Fruit fly (Drosophila melanogaster) whole organism: Measurements from ENCODE around the gene Bap111.

Experiments used
- CG8478 ChIP-seq: fragments of >200 bp; optimal IDR thresholded peaks from 2 replicates; lab custom pipeline; 2018; ENCODE audit warnings: inconsistent platforms
- Dll ChIP-seq: fragments of >200 bp; optimal IDR thresholded peaks from 2 replicates; lab custom pipeline; 2017
- EcR ChIP-seq, 2 experiments: fragments of >200 bp; optimal IDR thresholded peaks; 2 replicates each; lab custom pipeline; 2017; ENCODE audit warnings: missing biosample characterization in 2 of 2, missing genetic modification characterization in 2 of 2, missing genetic modification reagents in 2 of 2
- pan ChIP-seq: fragments of >200 bp; optimal IDR thresholded peaks from 2 replicates; lab custom pipeline; 2017
- psq ChIP-seq: fragments of >200 bp; optimal IDR thresholded peaks from 2 replicates; lab custom pipeline; 2017
- usp ChIP-seq: fragments of >200 bp; optimal IDR thresholded peaks from 2 replicates; lab custom pipeline; 2017; ENCODE audit warnings: missing biosample characterization, missing genetic modification characterization, mixed read lengths

Bap111 gene

DNA sequence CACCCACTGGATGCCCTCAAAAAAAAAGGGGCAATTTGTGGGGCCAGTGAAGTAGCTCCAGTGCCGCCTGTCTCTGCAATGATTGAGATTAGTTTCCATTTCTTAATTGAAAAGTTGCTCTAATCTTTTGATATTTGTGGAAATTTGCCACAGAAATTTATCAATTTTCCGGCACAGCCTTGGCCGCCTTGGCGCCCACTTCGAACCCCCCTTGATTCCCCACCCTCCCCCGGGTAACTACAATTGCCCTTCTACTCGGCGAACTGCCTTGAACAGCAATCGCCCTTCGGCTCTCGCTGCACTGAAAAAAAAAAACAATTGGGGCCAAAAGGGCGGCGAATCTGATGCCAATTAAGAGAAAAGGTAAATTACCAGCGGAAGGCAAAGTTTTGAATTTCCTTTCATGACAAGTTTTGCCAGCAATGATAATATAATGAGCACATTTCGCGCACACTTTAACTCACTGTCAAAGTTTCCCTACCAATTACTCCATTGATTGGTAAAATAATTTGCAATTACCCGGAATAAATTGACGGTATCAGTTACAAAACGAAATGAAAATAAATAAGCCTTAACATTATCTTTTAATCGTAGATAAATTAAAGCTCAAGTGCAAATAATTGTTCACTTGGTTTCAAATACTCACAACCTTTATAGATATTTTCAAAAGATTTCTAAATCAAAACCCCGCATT is 29.3 kb upstream of the Bap111 start:
- TF ChIP-seq CG8478 (lab: Kevin White, UChicago) (no peak), Dll (lab: Kevin White, UChicago) (no peak), EcR (GFP tag; optimal IDR thresholded peaks at IDR 0.05; lab: Kevin White, UChicago) (no peak), psq (lab: Kevin White, UChicago) (no peak), usp (no peak), pan (lab: Kevin White, UChicago) (no peak)

DNA sequence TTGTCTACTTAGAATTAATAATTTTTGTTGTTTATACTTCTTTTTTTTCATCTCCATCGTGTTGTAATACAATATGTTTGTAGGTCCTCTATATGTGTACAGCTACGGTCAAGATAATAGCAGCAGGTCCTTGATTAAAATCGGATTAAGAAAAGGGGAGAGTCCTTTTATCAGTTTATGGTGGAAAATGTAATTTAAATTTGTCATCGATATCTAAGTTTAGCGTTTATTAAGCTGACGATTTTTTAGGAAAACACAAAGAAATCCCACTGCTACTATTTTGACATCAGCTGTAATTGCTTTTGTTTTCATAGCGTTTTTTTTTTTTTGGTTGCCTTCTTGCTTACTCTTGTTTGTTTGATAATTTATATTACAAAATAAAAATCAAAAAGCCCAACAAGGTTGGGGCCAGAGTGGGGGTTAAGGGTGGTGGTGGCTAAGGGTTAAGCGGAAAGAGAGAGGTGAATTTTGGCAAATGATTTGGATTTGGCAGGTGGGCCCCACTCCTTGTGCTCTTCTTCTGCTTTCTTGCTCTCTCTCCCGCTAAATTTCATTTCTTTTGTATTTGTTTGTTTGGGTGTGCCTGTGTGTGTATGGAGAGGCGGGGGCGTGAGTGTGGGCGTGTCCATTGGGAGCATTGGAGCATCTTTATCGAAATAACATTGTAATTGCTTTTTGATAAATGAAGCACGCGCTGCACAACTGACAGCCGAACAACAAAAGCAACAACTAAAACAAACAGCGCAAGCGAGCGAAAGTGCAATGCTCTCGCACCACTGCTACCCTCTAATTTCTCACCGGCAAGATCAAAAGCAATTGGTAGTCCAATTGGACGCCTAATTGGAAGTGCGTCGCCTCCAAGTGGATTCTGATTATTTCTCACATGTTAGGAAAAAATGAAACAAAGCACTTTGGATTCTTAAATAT is 28.0 kb upstream of the Bap111 start:
- peak; percentile 24 for TF ChIP-seq pan (lab: Kevin White, UChicago)
- TF ChIP-seq CG8478 (lab: Kevin White, UChicago): no peak

DNA sequence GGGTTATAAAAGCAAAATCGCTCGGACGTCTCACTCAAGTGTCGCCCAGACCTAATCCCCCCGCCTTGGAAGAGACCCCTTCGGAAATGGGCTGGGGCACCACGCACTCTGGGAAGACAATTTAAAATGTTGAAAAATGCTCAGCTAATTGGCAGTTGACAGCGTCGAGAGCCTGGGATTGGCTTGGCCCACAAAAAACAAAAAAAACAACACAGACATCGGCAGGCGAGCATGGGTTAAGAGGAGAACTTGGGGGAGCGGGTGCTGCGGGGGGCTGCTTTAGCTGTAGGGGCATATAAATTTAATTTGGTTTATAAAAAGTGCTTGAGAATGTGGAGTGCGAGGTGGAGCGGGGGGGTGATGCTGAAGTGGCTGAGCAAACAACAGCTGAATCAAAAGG is 26.6 kb upstream of the Bap111 start:
- no peak for TF ChIP-seq psq (lab: Kevin White, UChicago)
- TF ChIP-seq usp: no peak
- TF ChIP-seq CG8478 (lab: Kevin White, UChicago): no peak
- no peak for TF ChIP-seq EcR (GFP tag; optimal IDR thresholded peaks at IDR 0.05; lab: Kevin White, UChicago)
- no peak for TF ChIP-seq Dll (lab: Kevin White, UChicago)
- TF ChIP-seq pan (lab: Kevin White, UChicago): no peak

DNA sequence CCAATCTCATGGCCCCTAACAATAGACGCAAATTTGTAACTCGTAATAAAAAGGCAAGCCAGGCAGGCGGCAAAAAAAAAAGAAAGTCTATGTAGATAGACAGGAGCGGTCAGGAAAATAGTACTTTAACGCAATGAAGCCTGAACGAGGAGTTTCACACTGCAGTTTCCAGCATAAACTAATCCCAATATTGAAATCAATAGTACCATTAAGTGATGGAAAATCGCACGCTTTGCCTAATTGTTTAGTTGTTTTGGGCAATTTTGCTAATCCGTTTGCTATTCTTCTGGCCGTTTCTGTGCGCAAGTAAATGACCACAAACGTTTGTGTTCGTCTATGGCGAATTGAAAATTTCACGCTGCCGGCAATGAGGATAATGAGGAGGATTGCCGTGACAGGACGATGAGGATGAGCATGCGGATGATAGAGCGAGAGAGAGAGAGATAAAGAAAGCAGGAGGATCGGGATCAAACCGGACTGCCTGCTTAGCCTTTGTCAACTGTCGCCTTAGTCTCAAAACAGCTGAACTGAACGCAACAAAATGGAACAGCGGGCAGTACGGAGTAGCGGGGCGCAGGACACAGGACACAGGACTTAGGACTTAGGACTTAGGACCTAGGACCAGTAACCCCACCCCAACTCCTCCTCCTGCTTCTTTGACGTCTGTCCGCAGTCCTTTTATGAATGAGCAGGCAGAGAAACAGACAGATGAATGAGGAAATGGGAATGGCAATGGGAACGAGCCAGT is 21.7 kb upstream of the Bap111 start:
- TF ChIP-seq CG8478 (lab: Kevin White, UChicago) (no peak), psq (lab: Kevin White, UChicago) (no peak), EcR (GFP tag; optimal IDR thresholded peaks at IDR 0.05; lab: Kevin White, UChicago) (no peak), pan (lab: Kevin White, UChicago) (no peak)

DNA sequence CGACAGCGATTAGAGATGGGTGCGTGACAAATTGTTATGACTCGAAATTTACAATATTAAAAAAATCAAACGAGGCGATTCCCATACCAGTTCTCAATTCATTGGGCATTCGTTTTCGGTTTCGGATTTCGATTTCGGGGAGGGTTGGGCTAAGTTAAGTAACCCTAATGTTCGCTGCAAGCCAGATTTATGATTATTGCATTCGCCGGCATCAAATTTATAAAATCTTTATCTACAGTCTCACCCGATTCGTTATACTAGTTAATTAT is 21.2 kb upstream of the Bap111 start:
- TF ChIP-seq Dll (lab: Kevin White, UChicago) (no peak), CG8478 (lab: Kevin White, UChicago) (no peak)

DNA sequence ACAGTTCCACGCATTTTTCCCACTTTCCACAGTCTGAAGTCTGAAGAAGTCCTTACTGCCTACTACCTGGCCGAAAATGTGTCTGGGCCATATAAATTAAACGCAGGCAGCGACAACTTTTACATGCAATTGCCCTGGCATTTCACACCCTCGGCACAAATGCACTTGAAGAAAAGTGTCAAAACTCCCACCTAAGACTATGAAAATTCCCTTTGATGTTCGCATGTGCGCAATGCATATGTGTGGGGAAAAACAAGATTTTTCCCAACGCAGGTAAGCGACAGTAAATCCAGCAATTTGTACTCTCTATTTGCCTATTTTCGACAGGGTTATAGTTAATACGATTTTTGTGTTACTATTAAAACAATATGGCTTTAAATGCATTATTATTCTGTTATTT is 19.7 kb upstream of the Bap111 start:
- no peak for TF ChIP-seq pan (lab: Kevin White, UChicago)
- no peak for TF ChIP-seq psq (lab: Kevin White, UChicago)
- TF ChIP-seq usp: no peak
- TF ChIP-seq Dll (lab: Kevin White, UChicago): no peak
- no peak for TF ChIP-seq CG8478 (lab: Kevin White, UChicago)

DNA sequence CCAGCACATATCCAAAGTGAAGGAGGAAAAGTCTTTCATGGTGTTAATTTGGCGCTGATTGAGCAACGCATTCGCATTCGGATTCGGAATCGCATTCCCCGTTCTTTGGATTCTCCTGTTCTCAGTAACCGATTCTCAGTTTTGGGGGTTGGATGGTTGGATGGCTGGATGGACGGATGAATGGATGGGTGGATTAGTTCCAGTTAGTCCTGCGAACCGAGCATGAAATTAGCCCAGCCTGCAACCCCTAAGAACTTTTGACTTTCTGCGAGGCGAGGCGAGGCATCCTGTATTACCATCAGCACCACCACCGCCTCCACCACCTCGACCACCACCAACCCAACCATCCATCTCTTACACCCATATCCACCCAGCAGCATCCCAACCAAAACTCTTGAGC is 18.9 kb upstream of the Bap111 start:
- TF ChIP-seq Dll (lab: Kevin White, UChicago) (no peak), CG8478 (lab: Kevin White, UChicago) (no peak), psq (lab: Kevin White, UChicago) (no peak), EcR (GFP tag; optimal IDR thresholded peaks at IDR 0.05; lab: Kevin White, UChicago) (no peak), pan (lab: Kevin White, UChicago) (no peak), usp (no peak)

DNA sequence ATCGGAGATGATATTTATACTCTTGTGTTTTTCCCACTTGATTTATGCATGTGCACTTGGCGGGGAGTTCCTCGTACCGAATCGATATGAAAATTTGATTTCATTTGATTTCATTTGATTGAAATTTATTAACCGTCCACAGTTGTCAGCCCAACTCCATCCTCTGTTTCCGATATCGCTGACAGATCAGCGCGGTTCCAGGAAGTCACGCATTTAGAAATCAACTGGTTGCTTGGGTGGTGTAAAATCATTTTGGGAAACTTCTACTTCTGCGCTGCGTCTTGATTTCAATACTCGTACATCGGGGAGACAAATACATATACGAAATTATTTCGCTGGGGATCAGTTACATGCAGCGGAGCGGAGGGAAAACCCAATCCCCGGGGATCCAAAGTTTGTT is 17.6 kb upstream of the Bap111 start:
- TF ChIP-seq EcR (GFP tag; optimal IDR thresholded peaks at IDR 0.05; lab: Kevin White, UChicago) (no peak), psq (lab: Kevin White, UChicago) (no peak), Dll (lab: Kevin White, UChicago) (no peak), usp (no peak), CG8478 (lab: Kevin White, UChicago) (no peak), pan (lab: Kevin White, UChicago) (no peak)

DNA sequence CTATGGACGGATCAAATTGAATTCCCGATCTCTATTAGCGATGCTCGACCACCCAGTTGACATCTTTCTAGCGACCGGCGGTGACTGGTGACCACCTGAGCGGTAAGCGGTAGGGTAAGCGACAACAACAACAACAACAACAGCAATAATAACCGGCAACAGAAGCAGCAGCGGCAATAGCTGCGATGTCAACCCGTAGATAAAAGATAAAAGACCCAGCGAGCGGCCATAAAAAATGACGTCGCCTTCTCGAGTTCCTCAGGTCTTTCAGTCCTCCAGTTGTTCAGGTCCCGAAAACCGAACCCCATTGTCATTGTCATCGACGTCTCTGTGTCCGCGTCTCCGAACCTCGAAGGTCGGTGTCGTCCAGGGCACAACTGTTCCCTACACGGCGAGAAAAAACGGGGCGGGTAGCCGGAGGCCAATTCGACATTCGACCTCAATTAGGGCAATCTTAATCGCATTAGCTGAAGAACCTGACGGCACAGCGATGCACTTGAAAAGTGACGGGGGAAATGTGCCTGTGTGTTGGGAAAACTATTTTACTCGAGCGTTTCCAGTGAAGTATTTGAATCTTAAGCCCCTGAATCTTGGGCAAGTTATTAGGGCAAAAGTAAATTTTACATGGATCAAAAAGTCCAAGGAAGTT is 16.4 kb upstream of the Bap111 start:
- TF ChIP-seq EcR (GFP tag; optimal IDR thresholded peaks at IDR 0.05; lab: Kevin White, UChicago) (no peak), usp (no peak), Dll (lab: Kevin White, UChicago) (no peak), pan (lab: Kevin White, UChicago) (no peak), psq (lab: Kevin White, UChicago) (no peak), CG8478 (lab: Kevin White, UChicago) (no peak)

DNA sequence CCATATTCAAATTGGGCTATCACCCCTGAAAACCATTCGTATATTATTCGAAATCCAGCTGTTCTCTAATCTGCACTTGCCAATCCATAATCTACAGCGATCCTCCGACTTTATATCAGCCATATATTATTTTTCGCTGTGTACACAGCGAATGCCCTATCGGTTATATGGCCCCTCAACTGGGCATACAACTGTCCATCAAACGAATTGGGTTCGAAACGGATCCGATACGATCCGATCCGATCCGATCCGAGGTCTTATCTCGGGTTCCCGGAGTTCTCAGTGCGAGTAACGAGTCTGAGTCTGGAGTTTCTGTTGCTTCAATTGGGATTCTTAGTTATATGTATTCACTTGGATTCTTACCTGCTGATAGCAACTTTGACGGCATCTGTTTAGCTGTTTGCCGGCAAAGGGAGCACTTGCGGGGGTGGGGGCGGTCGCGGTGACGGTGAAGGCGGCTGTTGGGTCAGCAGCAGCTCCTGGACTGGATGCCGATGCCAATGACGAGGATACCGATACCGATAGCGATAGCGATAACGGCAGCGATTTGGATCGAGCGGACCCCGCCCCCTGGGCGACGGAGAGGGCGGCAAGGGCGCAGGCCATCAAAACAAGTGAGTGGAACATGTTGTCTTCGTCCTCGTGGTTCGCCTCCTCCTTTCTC is 15.4 kb upstream of the Bap111 start:
- TF ChIP-seq EcR (GFP tag; optimal IDR thresholded peaks at IDR 0.05; lab: Kevin White, UChicago): no peak
- TF ChIP-seq pan (lab: Kevin White, UChicago): no peak
- TF ChIP-seq CG8478 (lab: Kevin White, UChicago): no peak
- no peak for TF ChIP-seq usp
- TF ChIP-seq psq (lab: Kevin White, UChicago): no peak
- TF ChIP-seq Dll (lab: Kevin White, UChicago): no peak
